Worm (Caenorhabditis elegans) whole organism, L4 larva: ENCODE results near the gene adh-1.

Experiments used
- fos-1 ChIP-seq: fragments of 150-350 bp; optimal IDR thresholded peaks from 2 replicates; lab custom pipeline; 2014; ENCODE audit warnings: missing biosample characterization, missing genetic modification characterization
- jun-1 ChIP-seq: fragments of 150-350 bp; optimal IDR thresholded peaks from 2 replicates; lab custom pipeline; 2014; ENCODE audit warnings: missing biosample characterization, missing genetic modification reagents, missing genetic modification characterization
- lin-39 ChIP-seq: fragments of 150-350 bp; optimal IDR thresholded peaks from 2 replicates; lab custom pipeline; 2014; ENCODE audit warnings: missing biosample characterization, missing genetic modification reagents, missing genetic modification characterization
- set-16 ChIP-seq: fragments of 200-800 bp; sonication (Bioruptor generic); IDR thresholded peaks from 2 replicates; pipeline ENCODE4 v1.3.6; 2022; ENCODE audit warnings: missing genetic modification reagents, missing genetic modification characterization, missing compliant biosample characterization

Gene adh-1

DNA sequence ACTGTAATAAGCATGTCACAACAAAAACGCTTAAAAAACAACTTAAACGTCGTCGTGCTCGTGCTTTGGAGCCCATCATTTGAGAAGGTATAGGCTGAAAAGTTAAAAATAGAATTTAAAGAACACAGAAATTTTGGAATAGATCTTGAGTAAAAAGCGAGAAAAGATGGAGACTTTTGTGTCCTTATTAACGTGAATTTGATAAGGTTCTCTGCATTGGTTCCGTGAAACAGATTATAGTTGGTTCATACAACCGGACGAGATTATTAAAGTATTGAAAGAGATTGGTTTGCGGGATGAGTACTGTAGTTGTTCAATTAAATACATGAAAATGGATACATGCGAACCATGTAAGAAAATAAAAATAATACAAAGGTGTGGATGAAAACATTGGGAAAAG lies 49.7 kb downstream of the adh-1 start, which contains the start of gene gpla-1:
Gene gpla-1, minus strand, starts transcription at position 101 of the 400 bp plus-strand sequence.
- TF ChIP-seq set-16 (GFP tag; lab: Robert Waterston, UW) (no peak), fos-1 (no peak), jun-1 (no peak), lin-39 (no peak)
- TF ChIP-seq, all 104 proteins: peak for 0
